Worm (Caenorhabditis elegans) whole organism, L4/young adult: ENCODE results near the gene pals-26.

Experiments
- W03F9.2 ChIP-seq: fragments of 150-350 bp; optimal IDR thresholded peaks from 2 replicates; lab custom pipeline; 2014; ENCODE audit warnings: missing biosample characterization, missing genetic modification characterization
- him-1 ChIP-seq: sonication (generic microtip); optimal IDR thresholded peaks from 2 replicates; lab custom pipeline; 2016; ENCODE audit warnings: missing genotype, missing genetic modification reagents, missing genetic modification characterization, missing compliant biosample characterization

- TF ChIP-seq him-1 (tag; lab: Kevin White, UChicago), result no peak
- TF ChIP-seq W03F9.2 (tag; lab: Kevin White, UChicago), result no peak
Measured at ce11 chrIII:4380835-4381234, 5.9 kb downstream of the pals-26 start.
